Fruit fly (Drosophila melanogaster) whole organism, wandering third instar larva: Measurements from ENCODE around the gene Vps37B.

Experiments
- Dfd ChIP-seq: fragments of >200 bp; optimal IDR thresholded peaks from 2 replicates; lab custom pipeline; 2017; ENCODE audit warnings: missing biosample characterization, missing genetic modification characterization
- Myc ChIP-seq: fragments of >200 bp; optimal IDR thresholded peaks from 2 replicates; lab custom pipeline; 2017
- lola ChIP-seq: fragments of >200 bp; optimal IDR thresholded peaks from 2 replicates; lab custom pipeline; 2017; ENCODE audit warnings: missing biosample characterization, missing genetic modification characterization

dm6 chr3R:5232197-5232607 is 6.2 kb downstream of the Vps37B start, which contains the start of the genes Kat60 and Mms19:
- no peak for TF ChIP-seq Dfd (GFP tag; lab: Kevin White, UChicago)
- no peak for TF ChIP-seq lola
- peak; percentile 95 for TF ChIP-seq Myc (lab: Kevin White, UChicago)
